Worm (Caenorhabditis elegans): ENCODE results near the gene F58G1.2.

DNA sequence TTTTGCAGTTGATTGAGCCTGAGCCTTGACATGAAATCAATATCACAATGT is 46.6 kb upstream of the F58G1.2 start, which contains the start of gene ptr-18:
- TF ChIP-seq cog-1 (tag; optimal IDR thresholded peaks at IDR 0.05) (no peak), ref-1 (GFP tag; conservative IDR thresholded peaks at IDR 0.05) (no peak), flt-1 (GFP tag; IDR thresholded peaks at IDR 0.05) (no peak), T22C8.4 (GFP tag; IDR thresholded peaks at IDR 0.05) (no peak)

All from whole organism, midembryonic.